Worm (Caenorhabditis elegans) whole organism, L1 larva: ENCODE results near the gene ZK563.2.
A peak's percentile ranks its signal among the peaks of the same experiment; 100 is the strongest.

Experiments
- C16A3.4 ChIP-seq: fragments of 150-350 bp; optimal IDR thresholded peaks from 2 replicates; lab custom pipeline; 2014; ENCODE audit warnings: missing biosample characterization, missing genetic modification characterization
- Y116A8C.19 ChIP-seq: sonication (generic microtip); optimal IDR thresholded peaks from 2 replicates; lab custom pipeline; 2016; ENCODE audit warnings: missing compliant biosample characterization, missing genetic modification characterization, borderline replicate concordance
- aha-1 ChIP-seq: fragments of 150-350 bp; optimal IDR thresholded peaks from 2 replicates; lab custom pipeline; 2014; ENCODE audit warnings: missing biosample characterization, missing genetic modification characterization
- blmp-1 ChIP-seq: fragments of 150-350 bp; optimal IDR thresholded peaks from 2 replicates; lab custom pipeline; 2014; ENCODE audit warnings: missing biosample characterization, missing genetic modification characterization
- ceh-88 ChIP-seq: fragments of 200-800 bp; sonication (Bioruptor generic); IDR thresholded peaks from 2 replicates; pipeline ENCODE4 v1.3.6; 2022; ENCODE audit warnings: missing genetic modification characterization, missing compliant biosample characterization
- dpl-1 ChIP-seq, 3 experiments: fragments of 150-350 bp in 2 of 3; sonication (generic microtip) in 1 of 3; optimal IDR thresholded peaks; 2 replicates each; lab custom pipeline; 2014 to 2017; ENCODE audit warnings: missing biosample characterization in 3 of 3, missing genetic modification characterization in 3 of 3, missing genetic modification reagents in 3 of 3
- efl-1 ChIP-seq, 4 experiments: fragments of 150-350 bp; optimal IDR thresholded peaks in 3 of 4; peaks in 1 of 4; 1 replicate in 1 of 4; 2 replicates in 3 of 4; lab custom pipeline; 2014; ENCODE audit warnings: missing biosample characterization in 2 of 4, missing genetic modification characterization in 2 of 4, missing genetic modification reagents in 2 of 4
- efl-3 ChIP-seq: fragments of 200-800 bp; sonication (Bioruptor generic); optimal IDR thresholded peaks from 2 replicates; lab custom pipeline; 2018; ENCODE audit warnings: mild to moderate bottlenecking, missing genetic modification characterization, missing compliant biosample characterization
- egl-27 ChIP-seq, 2 experiments: fragments of 150-350 bp in 1 of 2; sonication (generic microtip); optimal IDR thresholded peaks; 3 replicates each; lab custom pipeline; 2017 to 2018; ENCODE audit warnings: missing biosample characterization in 2 of 2, missing genetic modification characterization in 2 of 2, missing genetic modification reagents in 2 of 2
- elt-3 ChIP-seq, 6 experiments: fragments of 150-350 bp in 1 of 6; sonication (generic microtip); optimal IDR thresholded peaks; 2 replicates each; lab custom pipeline; 2017 to 2018; ENCODE audit warnings: missing biosample characterization in 6 of 6, missing genetic modification characterization in 6 of 6, inconsistent platforms in 1 of 6
- fkh-4 ChIP-seq: sonication (generic microtip); optimal IDR thresholded peaks from 2 replicates; lab custom pipeline; 2016; ENCODE audit warnings: missing compliant biosample characterization, missing genetic modification characterization, borderline replicate concordance
- fkh-8 ChIP-seq: sonication (generic microtip); optimal IDR thresholded peaks from 2 replicates; lab custom pipeline; 2016; ENCODE audit warnings: mild to moderate bottlenecking, missing genetic modification characterization, missing compliant biosample characterization
- grh-1 ChIP-seq: fragments of 200-800 bp; sonication (Bioruptor generic); IDR thresholded peaks from 2 replicates; pipeline ENCODE4 v1.3.6; 2022; ENCODE audit warnings: missing genetic modification reagents, missing genetic modification characterization, missing compliant biosample characterization
- hlh-17 ChIP-seq: fragments of 200-800 bp; sonication (Bioruptor generic); optimal IDR thresholded peaks from 2 replicates; lab custom pipeline; 2018; ENCODE audit warnings: missing genetic modification characterization, mild to moderate bottlenecking, missing compliant biosample characterization, moderate library complexity, borderline replicate concordance
- irx-1 ChIP-seq: sonication (generic microtip); optimal IDR thresholded peaks from 2 replicates; lab custom pipeline; 2016; ENCODE audit warnings: missing genetic modification characterization, missing compliant biosample characterization
- isw-1 ChIP-seq: fragments of 200-800 bp; sonication (Bioruptor generic); IDR thresholded peaks from 2 replicates; pipeline ENCODE4 v1.3.6; 2022; ENCODE audit warnings: missing genetic modification characterization, missing compliant biosample characterization
- lin-13 ChIP-seq: fragments of 150-350 bp; optimal IDR thresholded peaks from 2 replicates; lab custom pipeline; 2014; ENCODE audit warnings: missing biosample characterization, missing genetic modification reagents, missing genetic modification characterization
- lin-14 ChIP-seq: fragments of 200-800 bp; sonication (Bioruptor generic); optimal IDR thresholded peaks from 2 replicates; lab custom pipeline; 2018; ENCODE audit warnings: mild to moderate bottlenecking, missing genetic modification characterization, moderate library complexity, missing compliant biosample characterization
- lin-35 ChIP-seq, 2 experiments: fragments of 150-350 bp; optimal IDR thresholded peaks; 2 replicates each; lab custom pipeline; 2014; ENCODE audit warnings: missing biosample characterization in 2 of 2, missing genetic modification characterization in 2 of 2, missing genetic modification reagents in 2 of 2
- lin-39 ChIP-seq: fragments of 150-350 bp; optimal IDR thresholded peaks from 2 replicates; lab custom pipeline; 2014; ENCODE audit warnings: missing biosample characterization, missing genetic modification reagents, missing genetic modification characterization
- lsy-2 ChIP-seq, 2 experiments: fragments of 150-350 bp; optimal IDR thresholded peaks; 2 replicates each; lab custom pipeline; 2014; ENCODE audit warnings: missing biosample characterization in 2 of 2, missing genetic modification characterization in 2 of 2
- mef-2 ChIP-seq: fragments of 150-350 bp; optimal IDR thresholded peaks from 2 replicates; lab custom pipeline; 2014; ENCODE audit warnings: missing biosample characterization, missing genetic modification characterization
- mep-1 ChIP-seq: fragments of 150-350 bp; optimal IDR thresholded peaks from 2 replicates; lab custom pipeline; 2014; ENCODE audit warnings: missing biosample characterization, missing genetic modification characterization
- nhr-11 ChIP-seq: fragments of 150-350 bp; optimal IDR thresholded peaks from 2 replicates; lab custom pipeline; 2014; ENCODE audit warnings: missing biosample characterization, missing genetic modification characterization
- nhr-12 ChIP-seq: sonication (generic microtip); optimal IDR thresholded peaks from 2 replicates; lab custom pipeline; 2017; ENCODE audit warnings: missing biosample characterization, missing genetic modification characterization
- nhr-19 ChIP-seq: fragments of 200-800 bp; sonication (Bioruptor generic); conservative IDR thresholded peaks from 2 replicates; pipeline ENCODE4 v1.3.6; 2022; ENCODE audit warnings: missing genetic modification characterization, missing compliant biosample characterization
- nhr-20 ChIP-seq: sonication (generic microtip); optimal IDR thresholded peaks from 2 replicates; lab custom pipeline; 2016; ENCODE audit warnings: mild to moderate bottlenecking, missing genetic modification characterization, missing compliant biosample characterization
- nhr-237 ChIP-seq: fragments of 150-350 bp; optimal IDR thresholded peaks from 2 replicates; lab custom pipeline; 2014; ENCODE audit warnings: missing biosample characterization, missing genetic modification characterization
- nhr-47 ChIP-seq: sonication (generic microtip); optimal IDR thresholded peaks from 2 replicates; lab custom pipeline; 2016; ENCODE audit warnings: mild to moderate bottlenecking, missing genetic modification characterization, moderate library complexity, missing compliant biosample characterization
- nhr-71 ChIP-seq: sonication (generic microtip); optimal IDR thresholded peaks from 2 replicates; lab custom pipeline; 2016; ENCODE audit warnings: mild to moderate bottlenecking, missing genetic modification characterization, moderate library complexity, missing compliant biosample characterization
- nhr-76 ChIP-seq: sonication (generic microtip); optimal IDR thresholded peaks from 2 replicates; lab custom pipeline; 2017; ENCODE audit warnings: missing biosample characterization, missing genetic modification characterization
- nhr-77 ChIP-seq: fragments of 150-350 bp; optimal IDR thresholded peaks from 2 replicates; lab custom pipeline; 2014; ENCODE audit warnings: missing biosample characterization, missing genetic modification characterization
- nhr-85 ChIP-seq: sonication (generic microtip); peaks from one replicate; lab custom pipeline; 2016; ENCODE audit warnings: missing genetic modification characterization, inconsistent platforms, missing compliant biosample characterization
- nhr-90 ChIP-seq: sonication (generic microtip); optimal IDR thresholded peaks from 2 replicates; lab custom pipeline; 2016; ENCODE audit warnings: mild to moderate bottlenecking, missing genetic modification characterization, missing compliant biosample characterization; ENCODE audit not compliant: poor library complexity
- rnt-1 ChIP-seq: sonication (generic microtip); optimal IDR thresholded peaks from 2 replicates; lab custom pipeline; 2016; ENCODE audit warnings: mild to moderate bottlenecking, missing genetic modification characterization, moderate library complexity, missing compliant biosample characterization
- skn-1 ChIP-seq: fragments of 150-350 bp; optimal IDR thresholded peaks from 2 replicates; lab custom pipeline; 2014; ENCODE audit warnings: missing biosample characterization, missing genetic modification characterization
- snpc-4 ChIP-seq: fragments of 150-350 bp; optimal IDR thresholded peaks from 2 replicates; lab custom pipeline; 2014; ENCODE audit warnings: missing biosample characterization, missing genetic modification characterization
- snu-23 ChIP-seq: sonication (generic microtip); optimal IDR thresholded peaks from 2 replicates; lab custom pipeline; 2016; ENCODE audit warnings: missing genetic modification characterization, missing compliant biosample characterization
- sox-4 ChIP-seq: sonication (generic microtip); optimal IDR thresholded peaks from 2 replicates; lab custom pipeline; 2016; ENCODE audit warnings: missing genetic modification characterization, missing compliant biosample characterization
- tlp-1 ChIP-seq: fragments of 150-350 bp; optimal IDR thresholded peaks from 2 replicates; lab custom pipeline; 2014; ENCODE audit warnings: missing biosample characterization, missing genetic modification characterization
- unc-130 ChIP-seq: fragments of 150-350 bp; optimal IDR thresholded peaks from 2 replicates; lab custom pipeline; 2017; ENCODE audit warnings: missing biosample characterization, missing genetic modification characterization, inconsistent platforms
- unc-30 ChIP-seq: sonication (generic microtip); optimal IDR thresholded peaks from 2 replicates; lab custom pipeline; 2017; ENCODE audit warnings: missing biosample characterization, missing genetic modification characterization
- unc-98 ChIP-seq: fragments of 200-800 bp; sonication (Bioruptor generic); IDR thresholded peaks from 2 replicates; pipeline ENCODE4 v1.3.6; 2022; ENCODE audit warnings: missing genetic modification characterization, missing compliant biosample characterization
- vab-15 ChIP-seq: sonication (generic microtip); optimal IDR thresholded peaks from 2 replicates; lab custom pipeline; 2017; ENCODE audit warnings: missing genotype, mild to moderate bottlenecking, missing genetic modification characterization, missing compliant biosample characterization
- zag-1 ChIP-seq: fragments of 150-350 bp; optimal IDR thresholded peaks from 2 replicates; lab custom pipeline; 2014; ENCODE audit warnings: missing biosample characterization, missing genetic modification characterization

The ZK563.2 gene

DNA sequence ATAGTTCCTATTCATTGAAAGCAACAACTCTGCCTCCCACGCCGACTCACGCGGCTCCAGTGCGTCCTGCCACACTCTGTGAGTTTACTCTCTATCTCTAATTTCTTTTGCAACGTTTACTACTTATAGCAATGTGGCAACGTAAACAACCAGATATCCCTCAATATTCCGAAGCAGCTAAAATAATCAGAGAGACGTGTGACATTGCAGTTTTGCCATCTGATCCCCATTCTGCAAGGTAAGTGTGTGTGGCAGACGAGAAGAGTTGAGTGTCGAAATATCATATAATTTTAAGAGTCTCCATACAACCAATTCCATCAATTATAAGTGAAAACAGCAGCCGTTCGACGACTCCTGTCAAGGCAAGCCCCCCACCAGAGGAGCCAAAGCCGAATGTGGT, 28.9 kb upstream of the ZK563.2 start (continued):
- TF ChIP-seq lin-13 (GFP tag; lab: Kevin White, UChicago) (no peak), lsy-2 (tag; optimal IDR thresholded peaks at IDR 0.05; lab: Kevin White, UChicago) (peak in 1 of 2 experiments; percentile 5), nhr-71 (tag; lab: Kevin White, UChicago) (peak; percentile 33)

DNA sequence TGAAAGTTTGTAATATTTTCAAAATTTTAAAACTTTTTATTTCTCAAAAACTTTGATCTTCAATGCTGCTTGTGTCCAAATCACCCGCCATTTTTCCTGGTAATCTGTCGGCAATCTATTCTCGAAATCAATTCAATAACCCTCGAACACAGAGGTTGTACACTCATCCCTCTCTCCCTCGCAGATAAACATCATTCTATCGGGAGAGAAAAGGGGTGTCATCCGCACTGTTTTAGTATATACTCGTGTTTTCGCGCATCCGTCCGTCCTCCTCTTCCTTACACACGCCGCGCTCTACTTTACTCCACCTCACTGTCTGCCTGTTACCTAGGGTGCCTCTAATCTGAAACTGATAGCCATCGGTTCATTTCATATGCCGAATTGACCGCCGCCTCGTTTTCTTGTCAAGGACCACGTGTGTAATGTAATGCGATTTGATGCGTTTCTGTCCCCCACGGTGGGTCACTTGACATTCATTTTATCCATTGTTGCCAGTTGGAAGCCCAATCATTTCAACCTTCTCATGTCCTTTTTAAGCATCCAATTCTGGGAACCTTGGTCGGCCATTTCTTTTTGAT, 25.1 kb upstream of the ZK563.2 start:
- TF ChIP-seq nhr-12 (no peak), lin-13 (GFP tag; lab: Kevin White, UChicago) (no peak), skn-1 (tag; lab: Kevin White, UChicago) (no peak), sox-4 (tag; lab: Kevin White, UChicago) (no peak), hlh-17 (GFP tag; lab: Kevin White, UChicago) (no peak), unc-30 (tag; lab: Kevin White, UChicago) (no peak), nhr-77 (tag; lab: Kevin White, UChicago) (no peak), unc-98 (GFP tag; lab: Robert Waterston, UW) (no peak), vab-15 (no peak), C16A3.4 (tag; lab: Kevin White, UChicago) (no peak), lin-35 (GFP tag; optimal IDR thresholded peaks at IDR 0.05; lab: Kevin White, UChicago) (peak in 1 of 2 experiments; percentile 1), efl-3 (GFP tag; lab: Kevin White, UChicago) (no peak), tlp-1 (tag; lab: Kevin White, UChicago) (no peak), aha-1 (tag; lab: Kevin White, UChicago) (no peak), dpl-1 (GFP tag; optimal IDR thresholded peaks at IDR 0.05; lab: Kevin White, UChicago) (no peak), egl-27 (tag; optimal IDR thresholded peaks at IDR 0.05; lab: Kevin White, UChicago) (no peak), elt-3 (tag; optimal IDR thresholded peaks at IDR 0.05; lab: Kevin White, UChicago) (no peak), ceh-88 (GFP tag; lab: Robert Waterston, UW) (no peak), zag-1 (tag; lab: Kevin White, UChicago) (no peak), grh-1 (GFP tag; lab: Robert Waterston, UW) (no peak), snu-23 (GFP tag; lab: Kevin White, UChicago) (peak; percentile 7), rnt-1 (peak; percentile 15), nhr-47 (tag; lab: Kevin White, UChicago) (no peak), mef-2 (tag; lab: Kevin White, UChicago) (no peak), lin-39 (no peak), nhr-76 (tag; lab: Kevin White, UChicago) (no peak), unc-130 (tag; lab: Kevin White, UChicago) (no peak), isw-1 (GFP tag; lab: Robert Waterston, UW) (no peak), nhr-237 (tag; lab: Kevin White, UChicago) (no peak), blmp-1 (tag; lab: Kevin White, UChicago) (peak; percentile 9), fkh-8 (no peak), lin-14 (peak; percentile 48), Y116A8C.19 (tag; lab: Kevin White, UChicago) (no peak), snpc-4 (tag; lab: Kevin White, UChicago) (no peak), lsy-2 (tag; optimal IDR thresholded peaks at IDR 0.05; lab: Kevin White, UChicago) (no peak), nhr-71 (tag; lab: Kevin White, UChicago) (no peak), efl-1 (optimal IDR thresholded peaks at IDR 0.05; lab: Kevin White, UChicago) (no peak), efl-1 (GFP tag; optimal IDR thresholded peaks at IDR 0.05 in 1 of 2; lab: Kevin White, UChicago) (no peak), nhr-85 (peak; percentile 49)

DNA sequence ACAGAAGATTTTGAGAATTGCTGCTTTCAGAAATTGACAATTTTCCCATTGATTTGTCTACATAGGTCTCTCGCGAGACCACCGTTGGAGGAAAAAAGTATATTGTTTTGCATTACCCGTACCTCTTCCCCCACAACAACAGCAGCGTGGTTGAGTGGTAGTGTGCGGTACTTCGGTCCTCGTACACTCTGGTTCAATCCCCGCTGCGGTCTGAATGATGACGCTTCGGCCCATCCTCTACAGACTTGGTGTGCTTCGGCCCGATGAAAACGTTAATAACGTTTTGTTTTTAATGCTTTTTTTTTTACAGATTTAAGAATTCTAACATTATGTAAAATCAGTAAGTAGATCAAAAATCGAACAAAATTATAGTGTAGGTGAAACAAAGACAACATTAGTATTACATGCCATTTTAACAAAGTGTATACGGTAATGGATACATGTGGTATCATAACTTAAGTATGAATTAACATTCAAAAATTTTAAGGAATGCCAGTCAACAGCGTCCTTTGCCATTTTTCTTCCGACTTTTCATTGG, 20.8 kb upstream of the ZK563.2 start, which contains the start of gene ZK816.3:
TSS of gene ZK816.3 (plus strand) at position 488 of the 538 bp plus-strand sequence.
- TF ChIP-seq snu-23 (GFP tag; lab: Kevin White, UChicago), result peak; percentile 58
- peak; percentile 30; the same call in 1 of the 2 replicates for TF ChIP-seq nhr-19 (GFP tag; lab: Robert Waterston, UW)
- TF ChIP-seq nhr-90 (tag; lab: Kevin White, UChicago), result peak; percentile 63
- TF ChIP-seq nhr-47 (tag; lab: Kevin White, UChicago), result peak; percentile 41
- peak in 1 of 6 experiments; percentile 2 for TF ChIP-seq elt-3 (tag; optimal IDR thresholded peaks at IDR 0.05; lab: Kevin White, UChicago)
- peak; percentile 36 for TF ChIP-seq nhr-71 (tag; lab: Kevin White, UChicago)
- TF ChIP-seq nhr-11, result no peak
- peak; percentile 9 for TF ChIP-seq unc-130 (tag; lab: Kevin White, UChicago)
- TF ChIP-seq irx-1 (tag; lab: Kevin White, UChicago), result no peak
- no peak for TF ChIP-seq lin-13 (GFP tag; lab: Kevin White, UChicago)
- TF ChIP-seq fkh-4 (tag; lab: Kevin White, UChicago), result no peak
- TF ChIP-seq lin-14, result peak; percentile 36
- TF ChIP-seq nhr-20, result peak; percentile 41
- no peak for TF ChIP-seq mef-2 (tag; lab: Kevin White, UChicago)
- no peak for TF ChIP-seq zag-1 (tag; lab: Kevin White, UChicago)
- TF ChIP-seq lsy-2 (tag; optimal IDR thresholded peaks at IDR 0.05; lab: Kevin White, UChicago), result peak in 1 of 2 experiments; percentile 27
- peak; percentile 46 for TF ChIP-seq skn-1 (tag; lab: Kevin White, UChicago)
- peak; percentile 64 for TF ChIP-seq rnt-1
- TF ChIP-seq lin-35 (GFP tag; optimal IDR thresholded peaks at IDR 0.05; lab: Kevin White, UChicago), result peak in 1 of 2 experiments; percentile 41
- peak; percentile 23 for TF ChIP-seq C16A3.4 (tag; lab: Kevin White, UChicago)
- TF ChIP-seq mep-1 (tag; lab: Kevin White, UChicago), result peak; percentile 38
